Fruit fly (Drosophila melanogaster) whole organism, prepupa: ENCODE results near the gene obst-I.

Experiments
- CG10669 ChIP-seq: fragments of 200-800 bp; sonication (Bioruptor generic); optimal IDR thresholded peaks from 3 replicates; lab custom pipeline; 2018; ENCODE audit warnings: missing biosample characterization, mild to moderate bottlenecking, missing genetic modification characterization, moderate library complexity
- CG11762 ChIP-seq: fragments of 200-800 bp; sonication (Bioruptor generic); optimal IDR thresholded peaks from 3 replicates; lab custom pipeline; 2016; ENCODE audit warnings: missing biosample characterization, missing genetic modification characterization; ENCODE audit not compliant: insufficient read depth
- CG15336 ChIP-seq: fragments of 200-800 bp; sonication (Bioruptor generic); IDR thresholded peaks from 2 replicates; pipeline ENCODE4 v1.3.6; 2022; ENCODE audit warnings: missing biosample characterization, missing genetic modification characterization
- CG3032 ChIP-seq: fragments of 200-800 bp; optimal IDR thresholded peaks from 2 replicates; lab custom pipeline; 2019; ENCODE audit warnings: missing biosample characterization, mild to moderate bottlenecking, missing genetic modification characterization, moderate library complexity
- CG31627 ChIP-seq: fragments of 200-800 bp; sonication (Bioruptor generic); optimal IDR thresholded peaks from 3 replicates; lab custom pipeline; 2016; ENCODE audit warnings: missing biosample characterization, missing genetic modification characterization
- CG3919 ChIP-seq: fragments of 200-800 bp; sonication (Bioruptor generic); optimal IDR thresholded peaks from 3 replicates; lab custom pipeline; 2016; ENCODE audit warnings: missing biosample characterization, missing genetic modification characterization
- CG4318 ChIP-seq: fragments of 200-800 bp; sonication (Bioruptor generic); optimal IDR thresholded peaks from 3 replicates; lab custom pipeline; 2017; ENCODE audit warnings: missing biosample characterization, mild to moderate bottlenecking, missing genetic modification characterization
- CG7368 ChIP-seq: fragments of 200-800 bp; sonication (Bioruptor generic); optimal IDR thresholded peaks from 3 replicates; lab custom pipeline; 2016; ENCODE audit warnings: missing biosample characterization, missing genetic modification characterization
- CG8119 ChIP-seq: fragments of 200-800 bp; sonication (Bioruptor generic); IDR thresholded peaks from 3 replicates; pipeline ENCODE4 v1.3.6; 2022; ENCODE audit warnings: missing biosample characterization, missing genetic modification characterization
- CG8319 ChIP-seq: fragments of 200-800 bp; sonication (Bioruptor generic); optimal IDR thresholded peaks from 3 replicates; lab custom pipeline; 2016; ENCODE audit warnings: missing biosample characterization, missing genetic modification characterization
- CG9139 ChIP-seq: fragments of 200-800 bp; sonication (Bioruptor generic); optimal IDR thresholded peaks from 3 replicates; lab custom pipeline; 2017; ENCODE audit warnings: missing biosample characterization, mild to moderate bottlenecking, missing genetic modification characterization
- Eip75B ChIP-seq: fragments of 200-800 bp; sonication (Bioruptor generic); optimal IDR thresholded peaks from 3 replicates; lab custom pipeline; 2016; ENCODE audit warnings: missing biosample characterization, missing genetic modification characterization
- Ets21C ChIP-seq: fragments of 200-800 bp; sonication (Bioruptor generic); optimal IDR thresholded peaks from 3 replicates; lab custom pipeline; 2016; ENCODE audit warnings: missing biosample characterization, missing genetic modification characterization
- Gug ChIP-seq: fragments of 200-800 bp; sonication (Bioruptor generic); IDR thresholded peaks from 2 replicates; pipeline ENCODE4 v1.3.6; 2022; ENCODE audit warnings: missing biosample characterization, missing genetic modification characterization
- Hr39 ChIP-seq: fragments of 200-800 bp; sonication (Bioruptor generic); optimal IDR thresholded peaks from 2 replicates; lab custom pipeline; 2016; ENCODE audit warnings: missing biosample characterization, missing genetic modification characterization
- achi ChIP-seq: fragments of 200-800 bp; sonication (Bioruptor generic); optimal IDR thresholded peaks from 3 replicates; lab custom pipeline; 2016; ENCODE audit warnings: missing biosample characterization, missing genetic modification characterization
- cyc ChIP-seq: fragments of 200-800 bp; sonication (Bioruptor generic); optimal IDR thresholded peaks from 3 replicates; lab custom pipeline; 2016; ENCODE audit warnings: missing biosample characterization, missing genetic modification characterization
- eg ChIP-seq: fragments of 200-800 bp; sonication (Bioruptor generic); IDR thresholded peaks from 3 replicates; pipeline ENCODE4 v1.3.6; 2022; ENCODE audit warnings: missing biosample characterization, missing genetic modification characterization
- fd59A ChIP-seq: fragments of 200-800 bp; sonication (Bioruptor generic); optimal IDR thresholded peaks from 2 replicates; lab custom pipeline; 2017; ENCODE audit warnings: missing biosample characterization, mild to moderate bottlenecking, missing genetic modification characterization, missing genetic modification reagents
- fd85E ChIP-seq: fragments of 200-800 bp; sonication (Bioruptor generic); optimal IDR thresholded peaks from 3 replicates; lab custom pipeline; 2016; ENCODE audit warnings: missing biosample characterization, missing genetic modification characterization
- fkh ChIP-seq: fragments of 200-800 bp; sonication (Bioruptor generic); optimal IDR thresholded peaks from 3 replicates; lab custom pipeline; 2017; ENCODE audit warnings: missing biosample characterization, mild to moderate bottlenecking, missing genetic modification characterization, moderate library complexity
- lz ChIP-seq: fragments of 200-800 bp; sonication (Bioruptor generic); optimal IDR thresholded peaks from 3 replicates; lab custom pipeline; 2016; ENCODE audit warnings: missing biosample characterization, missing genetic modification characterization
- net ChIP-seq: fragments of 200-800 bp; sonication (Bioruptor generic); optimal IDR thresholded peaks from 3 replicates; lab custom pipeline; 2016; ENCODE audit warnings: missing biosample characterization, missing genetic modification characterization
- pdm3 ChIP-seq: fragments of 200-800 bp; sonication (Bioruptor generic); optimal IDR thresholded peaks from 3 replicates; lab custom pipeline; 2016; ENCODE audit warnings: missing biosample characterization, missing genetic modification characterization
- ss ChIP-seq, 2 experiments: fragments of 200-800 bp; sonication (Bioruptor generic); optimal IDR thresholded peaks; 2 replicates in 1 of 2; 3 replicates in 1 of 2; lab custom pipeline; 2017 to 2018; ENCODE audit warnings: mild to moderate bottlenecking in 2 of 2, missing biosample characterization in 2 of 2, missing genetic modification characterization in 2 of 2, moderate library complexity in 1 of 2
- svp ChIP-seq: fragments of 200-800 bp; sonication (Bioruptor generic); peaks from one replicate; lab custom pipeline; 2016; ENCODE audit warnings: missing biosample characterization, missing genetic modification characterization
- vri ChIP-seq: fragments of 200-800 bp; sonication (Bioruptor generic); optimal IDR thresholded peaks from 3 replicates; lab custom pipeline; 2016; ENCODE audit warnings: missing biosample characterization, mild to moderate bottlenecking, missing genetic modification characterization

The obst-I gene

dm6 chr3L:2237543-2238233, 30.0 kb upstream of the obst-I start, which contains the start of gene ACXD:
TSS of gene ACXD (plus strand) at chr3L:2237608.
- no peak for TF ChIP-seq CG8119 (GFP tag; lab: Robert Waterston, UW)
- no peak for TF ChIP-seq CG9139
- TF ChIP-seq vri (GFP tag; lab: Kevin White, UChicago): peak; percentile 46
- no peak for TF ChIP-seq Eip75B
- no peak for TF ChIP-seq CG15336 (GFP tag; lab: Robert Waterston, UW)
- TF ChIP-seq svp (GFP tag; lab: Kevin White, UChicago): peak; percentile 78

dm6 chr3L:2243846-2244528, 23.7 kb upstream of the obst-I start, which contains the start of gene CG32301:
TSS of gene CG32301 (plus strand) at chr3L:2244478.
- no peak for TF ChIP-seq Eip75B
- peak; percentile 8 for TF ChIP-seq CG8319 (GFP tag; lab: Kevin White, UChicago)
- TF ChIP-seq CG15336 (GFP tag; lab: Robert Waterston, UW): 0 out of 2 replicates have a peak, but pooled peaks have one; percentile 13
- TF ChIP-seq, all 60 proteins: peak for 2

- TF ChIP-seq CG4318 (GFP tag; lab: Kevin White, UChicago) (no peak), CG3032 (tag; lab: Kevin White, UChicago) (no peak), ss (GFP tag; optimal IDR thresholded peaks at IDR 0.05; lab: Kevin White, UChicago) (no peak), fd59A (GFP tag; lab: Kevin White, UChicago) (no peak), CG7368 (GFP tag; lab: Kevin White, UChicago) (no peak), net (no peak), eg (GFP tag; lab: Robert Waterston, UW) (no peak), CG11762 (GFP tag; lab: Kevin White, UChicago) (no peak), Hr39 (GFP tag; lab: Kevin White, UChicago) (no peak), Ets21C (no peak), cyc (GFP tag; lab: Kevin White, UChicago) (no peak), CG10669 (GFP tag; lab: Kevin White, UChicago) (no peak), Gug (GFP tag; lab: Robert Waterston, UW) (no peak)
Measured at dm6 chr3L:2248335-2248734, 19.3 kb upstream of the obst-I start, which contains the start of gene CG32305. TSS of gene CG32305 (plus strand) at chr3L:2248635.

dm6 chr3L:2253962-2254662, 13.5 kb upstream of the obst-I start:
- TF ChIP-seq fkh (GFP tag; lab: Kevin White, UChicago) (peak; percentile 81), svp (GFP tag; lab: Kevin White, UChicago) (no peak), CG31627 (GFP tag; lab: Kevin White, UChicago) (no peak), achi (GFP tag; lab: Kevin White, UChicago) (no peak), fd85E (GFP tag; lab: Kevin White, UChicago) (no peak), pdm3 (GFP tag; lab: Kevin White, UChicago) (no peak), lz (no peak)

dm6 chr3L:2255775-2256174, 11.9 kb upstream of the obst-I start:
- TF ChIP-seq CG8119 (GFP tag; lab: Robert Waterston, UW) (peak; percentile 11; the same call in 1 of the 3 replicates), CG3919 (GFP tag; lab: Kevin White, UChicago) (no peak), CG15336 (GFP tag; lab: Robert Waterston, UW) (peak; percentile 20; the same call in 1 of the 2 replicates), eg (GFP tag; lab: Robert Waterston, UW) (peak; percentile 51; the same call in 2 of the 3 replicates)
